Fruit fly (Drosophila melanogaster) whole organism, prepupa: ENCODE measurements around the gene CG5326.
A peak's percentile ranks its signal among the peaks of the same experiment; 100 is the strongest.

Source experiments
- Blimp-1 ChIP-seq: fragments of 200-800 bp; sonication (Bioruptor generic); optimal IDR thresholded peaks from 3 replicates; lab custom pipeline; 2017; ENCODE audit warnings: missing biosample characterization, missing genetic modification characterization, mild to moderate bottlenecking, moderate library complexity, missing genetic modification reagents
- CG10669 ChIP-seq: fragments of 200-800 bp; sonication (Bioruptor generic); optimal IDR thresholded peaks from 3 replicates; lab custom pipeline; 2018; ENCODE audit warnings: missing biosample characterization, mild to moderate bottlenecking, missing genetic modification characterization, moderate library complexity
- CG11294 ChIP-seq: fragments of 200-800 bp; sonication (Bioruptor generic); IDR thresholded peaks from 2 replicates; pipeline ENCODE4 v1.3.6; 2022; ENCODE audit warnings: missing biosample characterization, missing genetic modification characterization
- CG11762 ChIP-seq: fragments of 200-800 bp; sonication (Bioruptor generic); optimal IDR thresholded peaks from 3 replicates; lab custom pipeline; 2016; ENCODE audit warnings: missing biosample characterization, missing genetic modification characterization; ENCODE audit not compliant: insufficient read depth
- CG11902 ChIP-seq: fragments of 200-800 bp; sonication (Bioruptor generic); optimal IDR thresholded peaks from 3 replicates; lab custom pipeline; 2016; ENCODE audit warnings: missing biosample characterization, missing genetic modification characterization
- CG15336 ChIP-seq: fragments of 200-800 bp; sonication (Bioruptor generic); IDR thresholded peaks from 2 replicates; pipeline ENCODE4 v1.3.6; 2022; ENCODE audit warnings: missing biosample characterization, missing genetic modification characterization
- CG16779 ChIP-seq: fragments of 200-800 bp; sonication (Bioruptor generic); optimal IDR thresholded peaks from 3 replicates; lab custom pipeline; 2017; ENCODE audit warnings: missing biosample characterization, mild to moderate bottlenecking, missing genetic modification characterization
- CG3032 ChIP-seq: fragments of 200-800 bp; optimal IDR thresholded peaks from 2 replicates; lab custom pipeline; 2019; ENCODE audit warnings: missing biosample characterization, mild to moderate bottlenecking, missing genetic modification characterization, moderate library complexity
- CG31627 ChIP-seq: fragments of 200-800 bp; sonication (Bioruptor generic); optimal IDR thresholded peaks from 3 replicates; lab custom pipeline; 2016; ENCODE audit warnings: missing biosample characterization, missing genetic modification characterization
- CG32006 ChIP-seq: fragments of 200-800 bp; sonication (Bioruptor generic); optimal IDR thresholded peaks from 3 replicates; lab custom pipeline; 2017; ENCODE audit warnings: missing biosample characterization, mild to moderate bottlenecking, missing genetic modification characterization
- CG34406 ChIP-seq: fragments of 200-800 bp; sonication (Bioruptor generic); optimal IDR thresholded peaks from 3 replicates; lab custom pipeline; 2016; ENCODE audit warnings: missing biosample characterization, missing genetic modification characterization
- CG6276 ChIP-seq: fragments of 200-800 bp; sonication (Bioruptor generic); optimal IDR thresholded peaks from 2 replicates; lab custom pipeline; 2017; ENCODE audit warnings: missing biosample characterization, mild to moderate bottlenecking, missing genetic modification characterization
- CG6792 ChIP-seq: fragments of 200-800 bp; sonication (Bioruptor generic); optimal IDR thresholded peaks from 3 replicates; lab custom pipeline; 2016; ENCODE audit warnings: missing biosample characterization, missing genetic modification characterization
- CG6808 ChIP-seq: fragments of 200-800 bp; sonication (Bioruptor generic); optimal IDR thresholded peaks from 3 replicates; lab custom pipeline; 2017; ENCODE audit warnings: missing biosample characterization, missing genetic modification characterization, mild to moderate bottlenecking, moderate library complexity, missing genetic modification reagents
- CG6854 ChIP-seq: fragments of 200-800 bp; sonication (Bioruptor generic); optimal IDR thresholded peaks from 2 replicates; lab custom pipeline; 2017; ENCODE audit warnings: missing biosample characterization, mild to moderate bottlenecking, missing genetic modification characterization
- CG7368 ChIP-seq: fragments of 200-800 bp; sonication (Bioruptor generic); optimal IDR thresholded peaks from 3 replicates; lab custom pipeline; 2016; ENCODE audit warnings: missing biosample characterization, missing genetic modification characterization
- CG8319 ChIP-seq: fragments of 200-800 bp; sonication (Bioruptor generic); optimal IDR thresholded peaks from 3 replicates; lab custom pipeline; 2016; ENCODE audit warnings: missing biosample characterization, missing genetic modification characterization
- CG9139 ChIP-seq: fragments of 200-800 bp; sonication (Bioruptor generic); optimal IDR thresholded peaks from 3 replicates; lab custom pipeline; 2017; ENCODE audit warnings: missing biosample characterization, mild to moderate bottlenecking, missing genetic modification characterization
- Eip75B ChIP-seq: fragments of 200-800 bp; sonication (Bioruptor generic); optimal IDR thresholded peaks from 3 replicates; lab custom pipeline; 2016; ENCODE audit warnings: missing biosample characterization, missing genetic modification characterization
- Ets21C ChIP-seq: fragments of 200-800 bp; sonication (Bioruptor generic); optimal IDR thresholded peaks from 3 replicates; lab custom pipeline; 2016; ENCODE audit warnings: missing biosample characterization, missing genetic modification characterization
- Ets96B ChIP-seq: fragments of 200-800 bp; optimal IDR thresholded peaks from 2 replicates; lab custom pipeline; 2019; ENCODE audit warnings: missing biosample characterization, mild to moderate bottlenecking, missing genetic modification characterization, moderate library complexity
- Hr4 ChIP-seq: fragments of 200-800 bp; sonication (Bioruptor generic); optimal IDR thresholded peaks from 3 replicates; lab custom pipeline; 2016; ENCODE audit warnings: missing biosample characterization, missing genetic modification characterization
- Lpt ChIP-seq: fragments of 200-800 bp; sonication (Bioruptor generic); optimal IDR thresholded peaks from 3 replicates; lab custom pipeline; 2016; ENCODE audit warnings: missing biosample characterization, missing genetic modification characterization
- Met ChIP-seq: fragments of 200-800 bp; sonication (Bioruptor generic); optimal IDR thresholded peaks from 3 replicates; lab custom pipeline; 2016; ENCODE audit warnings: missing biosample characterization, missing genetic modification characterization
- OdsH ChIP-seq: fragments of 200-800 bp; sonication (Bioruptor generic); optimal IDR thresholded peaks from 3 replicates; lab custom pipeline; 2016; ENCODE audit warnings: missing biosample characterization, missing genetic modification characterization
- Sox14 ChIP-seq: fragments of 200-800 bp; sonication (Bioruptor generic); optimal IDR thresholded peaks from 3 replicates; lab custom pipeline; 2016; ENCODE audit warnings: missing biosample characterization, missing genetic modification characterization
- acj6 ChIP-seq: fragments of 200-800 bp; sonication (Bioruptor generic); optimal IDR thresholded peaks from 3 replicates; lab custom pipeline; 2016; ENCODE audit warnings: missing biosample characterization, missing genetic modification characterization
- cyc ChIP-seq: fragments of 200-800 bp; sonication (Bioruptor generic); optimal IDR thresholded peaks from 3 replicates; lab custom pipeline; 2016; ENCODE audit warnings: missing biosample characterization, missing genetic modification characterization
- dsx ChIP-seq: fragments of 200-800 bp; optimal IDR thresholded peaks from 3 replicates; lab custom pipeline; 2019; ENCODE audit warnings: missing biosample characterization, mild to moderate bottlenecking, missing genetic modification characterization, moderate library complexity; ENCODE audit not compliant: poor library complexity, severe bottlenecking
- eg ChIP-seq: fragments of 200-800 bp; sonication (Bioruptor generic); IDR thresholded peaks from 3 replicates; pipeline ENCODE4 v1.3.6; 2022; ENCODE audit warnings: missing biosample characterization, missing genetic modification characterization
- esn ChIP-seq: fragments of 200-800 bp; sonication (Bioruptor generic); optimal IDR thresholded peaks from 2 replicates; lab custom pipeline; 2016; ENCODE audit warnings: missing biosample characterization, mild to moderate bottlenecking, missing genetic modification characterization, moderate library complexity
- fd85E ChIP-seq: fragments of 200-800 bp; sonication (Bioruptor generic); optimal IDR thresholded peaks from 3 replicates; lab custom pipeline; 2016; ENCODE audit warnings: missing biosample characterization, missing genetic modification characterization
- fkh ChIP-seq: fragments of 200-800 bp; sonication (Bioruptor generic); optimal IDR thresholded peaks from 3 replicates; lab custom pipeline; 2017; ENCODE audit warnings: missing biosample characterization, mild to moderate bottlenecking, missing genetic modification characterization, moderate library complexity
- lz ChIP-seq: fragments of 200-800 bp; sonication (Bioruptor generic); optimal IDR thresholded peaks from 3 replicates; lab custom pipeline; 2016; ENCODE audit warnings: missing biosample characterization, missing genetic modification characterization
- net ChIP-seq: fragments of 200-800 bp; sonication (Bioruptor generic); optimal IDR thresholded peaks from 3 replicates; lab custom pipeline; 2016; ENCODE audit warnings: missing biosample characterization, missing genetic modification characterization
- pdm3 ChIP-seq: fragments of 200-800 bp; sonication (Bioruptor generic); optimal IDR thresholded peaks from 3 replicates; lab custom pipeline; 2016; ENCODE audit warnings: missing biosample characterization, missing genetic modification characterization
- salr ChIP-seq, 2 experiments: fragments of 200-800 bp; sonication (Bioruptor generic); optimal IDR thresholded peaks; 3 replicates each; lab custom pipeline; 2016 to 2018; ENCODE audit warnings: missing biosample characterization in 2 of 2, missing genetic modification characterization in 2 of 2, mild to moderate bottlenecking in 1 of 2
- ss ChIP-seq, 2 experiments: fragments of 200-800 bp; sonication (Bioruptor generic); optimal IDR thresholded peaks; 2 replicates in 1 of 2; 3 replicates in 1 of 2; lab custom pipeline; 2017 to 2018; ENCODE audit warnings: mild to moderate bottlenecking in 2 of 2, missing biosample characterization in 2 of 2, missing genetic modification characterization in 2 of 2, moderate library complexity in 1 of 2
- svp ChIP-seq: fragments of 200-800 bp; sonication (Bioruptor generic); peaks from one replicate; lab custom pipeline; 2016; ENCODE audit warnings: missing biosample characterization, missing genetic modification characterization
- topi ChIP-seq: fragments of 200-800 bp; sonication (Bioruptor generic); optimal IDR thresholded peaks from 3 replicates; lab custom pipeline; 2016; ENCODE audit warnings: missing biosample characterization, missing genetic modification characterization
- vri ChIP-seq: fragments of 200-800 bp; sonication (Bioruptor generic); optimal IDR thresholded peaks from 3 replicates; lab custom pipeline; 2016; ENCODE audit warnings: missing biosample characterization, mild to moderate bottlenecking, missing genetic modification characterization

CG5326 gene

DNA sequence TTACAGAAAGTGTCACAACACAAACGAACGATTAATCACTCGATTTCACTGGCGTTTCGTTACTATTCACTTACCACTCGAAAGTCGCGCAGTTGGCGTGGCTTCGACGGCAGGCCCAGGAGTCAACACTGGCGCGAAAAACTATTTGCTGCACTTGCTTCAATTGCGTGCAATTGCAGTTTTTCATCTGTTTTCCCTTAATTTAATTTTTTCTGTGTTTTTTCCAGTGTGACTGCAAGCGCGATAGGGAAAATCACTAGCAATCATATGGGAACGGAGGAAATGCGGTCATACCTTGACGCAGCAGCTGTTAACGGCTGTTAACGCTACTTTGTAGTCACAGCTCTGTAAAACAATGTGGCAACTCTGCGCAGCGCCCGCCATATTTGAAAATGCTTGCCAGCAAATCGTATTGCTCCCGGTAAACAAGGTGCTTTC lies 7.9 kb upstream of the CG5326 start, which contains the start of gene AdipoR (continued):
- peak; percentile 1 for TF ChIP-seq Eip75B (GFP tag; lab: Kevin White, UChicago)
- TF ChIP-seq lz, result no peak
- TF ChIP-seq CG11902 (GFP tag; lab: Kevin White, UChicago), result no peak
- TF ChIP-seq CG32006 (GFP tag; lab: Kevin White, UChicago), result no peak
- TF ChIP-seq CG9139 (GFP tag; lab: Kevin White, UChicago), result no peak
- TF ChIP-seq fkh (GFP tag; lab: Kevin White, UChicago), result peak; percentile 13
- no peak for TF ChIP-seq Ets21C (GFP tag; lab: Kevin White, UChicago)
- no peak for TF ChIP-seq CG6792 (GFP tag; lab: Kevin White, UChicago)
- peak; percentile 32; the same call in 1 of the 3 replicates for TF ChIP-seq eg (GFP tag; lab: Robert Waterston, UW)
- TF ChIP-seq OdsH, result no peak
- peak; percentile 11 for TF ChIP-seq Met (GFP tag; lab: Kevin White, UChicago)
- TF ChIP-seq salr (GFP tag; optimal IDR thresholded peaks at IDR 0.05; lab: Kevin White, UChicago), result no peak
- TF ChIP-seq CG7368 (GFP tag; lab: Kevin White, UChicago), result no peak
- TF ChIP-seq cyc, result no peak
- no peak for TF ChIP-seq acj6 (GFP tag; lab: Kevin White, UChicago)
- TF ChIP-seq CG6276 (GFP tag; lab: Kevin White, UChicago), result no peak
- TF ChIP-seq CG34406, result no peak
- TF ChIP-seq topi, result peak; percentile 21
- peak; percentile 50 for TF ChIP-seq Sox14 (GFP tag; lab: Kevin White, UChicago)
- no peak for TF ChIP-seq CG11294 (GFP tag; lab: Robert Waterston, UW)
- TF ChIP-seq CG6808 (GFP tag; lab: Kevin White, UChicago), result no peak
- TF ChIP-seq Lpt (GFP tag; lab: Kevin White, UChicago), result no peak
- TF ChIP-seq CG6854 (GFP tag; lab: Kevin White, UChicago), result no peak
- TF ChIP-seq esn (GFP tag; lab: Kevin White, UChicago), result peak; percentile 43
- no peak for TF ChIP-seq Ets96B (tag; lab: Kevin White, UChicago)
- TF ChIP-seq CG8319 (GFP tag; lab: Kevin White, UChicago), result no peak
- TF ChIP-seq ss (GFP tag; optimal IDR thresholded peaks at IDR 0.05; lab: Kevin White, UChicago), result peak in 1 of 2 experiments; percentile 36
- no peak for TF ChIP-seq CG3032 (tag; lab: Kevin White, UChicago)
- TF ChIP-seq CG10669 (GFP tag; lab: Kevin White, UChicago), result no peak
- TF ChIP-seq svp (GFP tag; lab: Kevin White, UChicago), result peak; percentile 51
- no peak for TF ChIP-seq fd85E (GFP tag; lab: Kevin White, UChicago)
- no peak for TF ChIP-seq vri
- no peak for TF ChIP-seq CG16779 (tag; lab: Kevin White, UChicago)
- TF ChIP-seq CG31627 (GFP tag; lab: Kevin White, UChicago), result no peak
- TF ChIP-seq CG15336 (GFP tag; lab: Robert Waterston, UW), result no peak
- TF ChIP-seq dsx (GFP tag; lab: Kevin White, UChicago), result peak; percentile 100
- TF ChIP-seq Blimp-1, result no peak
- no peak for TF ChIP-seq CG11762
- peak; percentile 1 for TF ChIP-seq pdm3
- TF ChIP-seq net, result peak; percentile 39
- peak; percentile 9 for TF ChIP-seq Hr4 (GFP tag; lab: Kevin White, UChicago)

DNA sequence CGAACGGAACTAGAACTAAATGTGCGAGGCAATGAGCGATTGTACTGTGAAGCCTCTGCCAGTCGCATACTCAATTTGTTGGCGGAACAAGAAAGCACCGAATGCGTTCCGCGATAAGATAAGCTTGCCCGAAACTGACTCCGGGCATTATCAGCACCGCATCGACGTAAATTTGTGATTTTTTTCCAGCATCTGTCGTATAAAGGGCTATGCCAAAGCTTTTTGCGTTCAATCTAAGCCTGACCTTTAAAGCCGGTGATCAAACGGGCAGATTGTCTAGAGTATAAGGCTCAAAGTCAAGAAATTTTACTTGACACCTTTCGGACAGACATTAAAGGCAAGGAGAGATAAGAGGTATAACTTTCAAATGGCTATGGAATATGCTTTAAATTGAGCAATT lies 6.3 kb upstream of the CG5326 start:
- TF ChIP-seq vri (no peak), CG11902 (GFP tag; lab: Kevin White, UChicago) (no peak)
